Fruit fly (Drosophila melanogaster): ENCODE results near the gene bchs.
A peak's percentile ranks its signal among the peaks of the same experiment; 100 is the strongest.

bchs gene

DNA sequence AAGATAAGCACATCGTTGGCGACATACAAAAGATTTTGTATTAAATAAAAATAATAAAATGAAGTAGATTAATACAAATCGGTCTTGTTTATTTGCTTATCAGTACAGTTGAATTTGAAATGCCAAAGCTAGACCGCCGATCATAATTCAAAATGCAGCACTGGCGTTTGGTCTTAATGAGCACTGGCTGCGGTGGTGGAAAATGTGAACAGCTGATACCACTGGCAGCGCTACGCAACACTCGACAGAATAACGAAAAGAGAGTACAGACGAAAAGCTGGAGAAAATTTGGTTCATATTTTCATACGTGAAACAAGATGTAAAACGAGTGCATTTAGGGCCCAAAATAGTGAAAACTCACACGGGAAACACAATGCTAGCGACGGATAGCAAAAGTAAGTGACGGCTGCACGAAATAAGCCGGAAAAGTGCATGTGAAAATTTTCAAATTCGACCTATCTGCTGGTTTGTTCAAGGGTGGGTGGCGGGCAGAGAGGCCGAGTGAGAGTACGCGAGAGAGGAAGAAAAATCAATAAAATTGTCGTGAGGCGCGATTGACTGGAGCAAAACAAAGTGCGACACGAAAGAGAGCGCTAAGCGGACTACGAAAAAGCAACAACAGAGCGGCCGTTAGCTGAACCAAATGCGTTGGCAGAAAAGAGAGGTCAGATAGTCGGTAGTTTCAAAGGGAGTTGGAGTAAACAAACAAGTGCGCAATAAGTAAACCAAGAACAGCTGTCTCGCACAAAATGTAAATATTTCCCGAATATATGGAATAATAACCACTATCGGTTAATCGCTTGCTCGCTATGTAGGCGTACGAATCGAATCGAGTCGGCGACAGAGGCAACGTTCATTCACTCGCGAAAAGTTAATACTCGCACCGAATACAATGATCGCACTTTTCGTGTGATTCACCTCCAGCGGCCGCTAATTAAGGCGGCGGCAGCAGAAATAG lies at the start of gene bchs:
bchs (plus strand) TSS at position 277 of the 958 bp plus-strand sequence.
- peak; percentile 18 for TF ChIP-seq noc (tag; optimal IDR thresholded peaks at IDR 0.05)

DNA sequence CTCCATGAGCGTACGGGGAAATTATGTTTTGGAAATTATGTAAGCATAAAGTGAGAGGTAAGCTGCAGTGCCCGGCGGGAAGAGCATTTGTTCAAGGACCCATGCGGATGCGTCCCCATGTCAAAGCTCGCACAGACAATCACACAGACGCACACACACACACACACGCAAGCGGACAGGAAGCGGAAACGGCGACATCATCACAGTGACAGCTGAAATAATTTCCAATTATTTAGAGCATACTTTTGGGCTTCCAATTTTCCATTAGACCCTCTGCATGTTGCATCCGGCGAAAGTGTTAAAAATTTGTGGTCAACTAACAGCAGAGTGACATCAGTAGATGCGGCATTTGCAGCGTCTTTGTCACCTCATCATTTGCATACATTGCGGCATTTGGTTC lies 40.2 kb upstream of the bchs start:
- TF ChIP-seq noc (tag; optimal IDR thresholded peaks at IDR 0.05): no peak

DNA sequence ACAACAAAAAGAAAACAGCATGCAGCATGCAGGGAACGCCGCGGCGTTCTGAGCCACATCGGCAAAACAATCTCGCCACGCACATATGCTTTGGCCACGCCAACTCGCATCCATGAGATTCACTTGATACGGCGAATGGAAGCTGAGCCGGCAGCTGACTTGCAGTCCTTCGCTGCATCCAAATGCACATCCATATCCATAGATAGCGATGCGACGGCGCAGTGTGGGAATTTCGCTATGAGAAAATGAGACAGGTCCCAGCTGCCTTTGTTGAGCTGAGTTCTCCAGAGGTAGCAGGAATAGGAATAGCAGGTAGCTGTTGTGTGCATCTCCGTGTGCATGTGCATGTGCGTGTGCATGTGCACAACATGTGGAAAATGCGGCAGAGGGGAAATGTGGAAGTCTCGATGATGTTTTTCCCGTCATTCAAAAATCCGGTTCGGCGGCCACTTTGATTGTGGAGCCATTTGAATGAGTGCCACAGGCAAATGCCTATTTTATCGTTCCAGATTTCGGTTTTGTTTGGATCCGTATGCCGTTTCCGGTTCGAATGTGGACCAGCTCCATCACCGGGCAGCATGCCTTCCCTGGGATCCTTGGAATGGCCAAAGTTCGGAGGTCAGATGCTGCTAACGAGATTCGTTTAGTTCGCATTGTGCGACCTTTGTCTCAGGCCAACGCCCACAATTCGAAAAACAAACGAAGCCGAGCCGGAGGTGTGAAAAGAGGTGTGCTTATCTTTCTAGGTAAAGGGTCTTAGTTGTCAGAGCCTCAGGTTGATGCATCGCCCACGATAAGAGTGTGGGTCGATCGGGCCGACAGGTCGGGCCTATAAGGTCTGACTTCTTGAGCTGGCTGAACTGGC lies 35.9 kb upstream of the bchs start:
- TF ChIP-seq noc (tag; optimal IDR thresholded peaks at IDR 0.05): no peak

DNA sequence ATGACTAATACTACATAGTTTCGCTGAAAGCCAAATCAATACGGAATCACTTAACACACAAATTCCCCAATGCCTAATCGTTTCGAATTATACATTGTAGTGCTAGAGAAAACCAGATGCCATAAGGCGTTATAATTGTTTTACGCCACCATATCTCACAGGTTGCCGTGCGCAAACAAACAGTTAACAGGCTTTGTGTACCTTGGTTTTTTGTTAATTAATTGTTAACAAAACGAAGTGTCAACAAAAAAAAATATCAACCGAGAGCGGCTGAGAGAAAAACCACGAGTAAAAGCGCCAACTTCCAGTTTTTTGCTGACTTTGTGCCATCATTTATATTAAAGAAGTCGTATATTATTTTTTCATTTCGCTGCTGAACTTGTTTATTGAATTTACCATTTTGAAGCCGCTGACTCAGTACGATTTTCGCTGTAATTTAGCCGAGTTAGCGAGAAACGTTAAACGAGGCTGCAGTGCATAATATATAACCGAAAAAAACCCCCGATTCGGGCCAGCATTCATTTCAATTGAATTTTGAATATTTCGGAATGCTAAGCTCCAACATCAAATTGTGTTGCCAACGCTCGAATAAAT lies 30.4 kb upstream of the bchs start:
- TF ChIP-seq noc (tag; optimal IDR thresholded peaks at IDR 0.05): peak; percentile 49

DNA sequence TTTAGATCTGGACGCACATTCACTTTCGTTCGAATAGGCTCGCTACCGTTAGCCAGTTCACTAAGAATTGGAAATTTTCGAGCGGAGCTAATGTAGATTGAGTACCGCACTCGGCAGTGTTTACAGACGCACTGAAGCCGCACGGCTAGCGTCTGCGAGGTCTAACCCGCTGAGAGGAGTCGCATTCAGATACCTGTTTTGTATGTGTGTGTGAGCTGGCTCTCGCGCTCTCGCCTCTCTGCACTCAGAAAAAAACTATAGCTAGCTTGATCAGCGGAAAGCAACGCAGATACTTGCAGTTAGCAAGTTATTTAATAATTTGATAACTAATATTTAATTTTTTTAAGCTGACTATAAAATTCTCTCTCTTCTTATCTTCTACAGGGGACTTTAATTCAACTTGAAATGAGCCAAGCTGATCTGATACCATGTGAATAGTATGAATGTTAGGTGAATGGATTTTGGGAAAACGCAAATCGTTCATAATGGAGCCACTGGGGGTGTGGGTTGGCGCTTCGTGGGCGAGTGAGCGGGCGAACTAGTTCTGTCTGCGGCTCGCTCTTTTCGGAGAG lies 27.5 kb upstream of the bchs start, which contains the start of gene rau:
rau (minus strand) TSS at position 136 of the 572 bp plus-strand sequence.
- TF ChIP-seq noc (tag; optimal IDR thresholded peaks at IDR 0.05): peak; percentile 65

DNA sequence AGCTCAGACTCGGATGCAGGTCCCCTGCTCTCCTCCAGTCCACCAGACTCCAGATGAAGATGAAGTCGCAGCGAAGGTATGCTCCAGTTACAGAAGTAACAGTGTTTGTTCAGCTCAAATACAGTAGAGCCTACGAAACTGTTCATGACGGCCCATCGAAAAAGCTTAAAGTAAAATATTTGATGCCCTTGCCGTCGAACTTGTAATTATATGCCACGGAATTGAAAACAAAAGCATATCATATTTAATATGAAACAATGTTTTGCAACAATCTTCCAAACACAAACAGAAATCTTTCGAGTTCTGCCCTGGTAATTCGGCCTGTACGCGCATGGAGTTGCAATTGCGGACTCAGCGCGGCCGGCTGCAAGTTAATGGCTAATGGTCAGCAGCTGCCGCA lies 25.8 kb upstream of the bchs start:
- TF ChIP-seq noc (tag; optimal IDR thresholded peaks at IDR 0.05): no peak

DNA sequence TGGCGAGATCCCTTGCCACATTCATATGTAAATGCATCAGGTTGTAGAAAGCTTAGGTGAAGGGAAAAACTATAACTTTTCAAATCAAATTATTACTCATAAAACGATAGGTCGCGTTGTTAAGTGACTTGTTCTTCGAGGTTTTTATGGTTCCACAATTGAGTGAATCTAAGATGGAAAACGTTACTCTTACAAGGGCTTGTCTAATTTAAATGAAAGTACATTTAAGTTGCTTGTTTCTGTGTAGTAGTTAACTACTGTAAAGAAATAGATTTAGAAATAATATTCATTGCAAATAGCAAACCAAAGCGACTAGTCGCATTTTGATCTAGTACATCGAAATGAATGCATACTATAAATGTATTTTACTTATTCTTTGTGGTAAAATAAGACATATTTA lies 23.5 kb upstream of the bchs start, which contains the start of gene CG44574:
CG44574 (plus strand) TSS at position 301 of the 400 bp plus-strand sequence.
- no peak for TF ChIP-seq noc (tag; optimal IDR thresholded peaks at IDR 0.05)

DNA sequence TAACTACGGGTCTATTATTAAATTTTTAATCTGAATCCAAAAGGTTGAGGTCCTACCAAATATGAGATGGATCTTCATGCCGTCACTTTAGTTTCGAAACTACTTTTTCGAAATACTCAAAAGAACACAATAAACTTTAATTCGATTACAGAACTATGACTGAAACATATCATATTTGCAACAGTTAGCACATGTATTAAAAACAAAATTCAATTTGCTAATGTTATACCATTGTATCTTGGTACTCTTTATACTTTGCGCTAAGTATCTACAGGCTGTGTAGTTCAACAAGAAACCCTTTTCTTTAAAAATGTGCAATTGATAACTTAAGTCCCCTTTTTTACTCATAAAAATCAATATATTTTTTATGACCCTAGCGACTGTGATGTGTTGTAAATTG lies 22.3 kb upstream of the bchs start, which contains the start of the genes Sfp26Ac and CG43185:
Sfp26Ac (minus strand) TSS at position 101 of the 400 bp plus-strand sequence.
CG43185 (plus strand) TSS at position 215 of the 400 bp plus-strand sequence.
- TF ChIP-seq noc (tag; optimal IDR thresholded peaks at IDR 0.05): no peak

DNA sequence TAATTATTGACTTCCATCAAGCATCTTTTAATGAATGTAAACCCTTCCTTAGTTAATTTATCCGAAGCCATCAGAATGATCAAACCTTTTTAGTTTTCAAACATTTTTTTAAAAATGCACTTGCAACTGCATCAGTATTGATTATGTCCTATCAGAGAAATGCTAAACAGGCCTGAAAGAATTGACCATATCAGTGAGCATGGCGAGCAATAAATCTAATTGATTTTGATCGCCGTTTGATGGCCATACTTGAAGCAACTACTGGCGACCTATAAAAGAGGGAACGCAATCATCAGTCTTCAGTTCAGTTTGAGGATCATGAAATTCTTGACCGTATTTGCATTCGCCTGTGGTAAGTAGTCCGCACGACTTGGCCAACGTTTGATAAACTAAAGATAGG lies 21.3 kb upstream of the bchs start, which contains the start of gene CG9029:
CG9029 (plus strand) TSS at position 301 of the 400 bp plus-strand sequence.
- TF ChIP-seq noc (tag; optimal IDR thresholded peaks at IDR 0.05): no peak

DNA sequence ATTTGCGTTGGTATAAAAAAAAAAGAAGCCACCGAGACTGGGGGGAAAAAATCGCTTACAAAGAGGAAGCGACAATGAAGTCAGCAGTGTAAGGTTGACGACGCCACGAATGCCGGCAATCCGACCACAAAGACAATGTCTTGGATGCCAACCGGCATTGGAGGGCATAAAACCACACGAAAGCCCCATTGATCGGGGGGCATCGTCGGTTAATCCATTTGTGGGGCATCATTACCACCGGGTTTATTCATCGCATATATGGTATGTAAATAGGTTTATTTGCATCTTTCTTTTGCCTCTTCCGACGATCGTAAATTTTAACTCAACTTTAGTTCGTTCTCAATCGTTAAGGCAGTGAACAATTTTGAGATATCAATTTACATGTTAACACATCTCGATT lies 20.0 kb upstream of the bchs start:
- no peak for TF ChIP-seq noc (tag; optimal IDR thresholded peaks at IDR 0.05)

DNA sequence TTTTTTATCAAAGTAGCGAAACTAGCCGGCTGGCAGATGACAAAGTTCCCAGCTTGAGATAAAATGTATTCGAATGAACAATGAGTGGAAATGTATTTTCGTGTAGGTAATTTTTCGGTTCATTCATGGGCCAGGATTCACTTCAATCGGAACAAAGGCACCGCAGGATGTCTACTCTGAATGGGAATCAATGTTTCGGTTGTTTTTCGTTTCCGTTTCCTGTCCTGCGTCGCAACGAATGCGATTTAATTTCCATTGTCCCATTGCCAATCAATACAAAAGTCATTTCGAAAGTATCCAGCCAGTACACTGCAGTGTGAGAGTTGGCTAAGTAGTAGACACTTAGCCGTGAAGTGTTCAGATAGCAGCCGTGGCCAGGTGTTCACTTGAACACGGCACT lies 16.4 kb upstream of the bchs start:
- TF ChIP-seq noc (tag; optimal IDR thresholded peaks at IDR 0.05): no peak

DNA sequence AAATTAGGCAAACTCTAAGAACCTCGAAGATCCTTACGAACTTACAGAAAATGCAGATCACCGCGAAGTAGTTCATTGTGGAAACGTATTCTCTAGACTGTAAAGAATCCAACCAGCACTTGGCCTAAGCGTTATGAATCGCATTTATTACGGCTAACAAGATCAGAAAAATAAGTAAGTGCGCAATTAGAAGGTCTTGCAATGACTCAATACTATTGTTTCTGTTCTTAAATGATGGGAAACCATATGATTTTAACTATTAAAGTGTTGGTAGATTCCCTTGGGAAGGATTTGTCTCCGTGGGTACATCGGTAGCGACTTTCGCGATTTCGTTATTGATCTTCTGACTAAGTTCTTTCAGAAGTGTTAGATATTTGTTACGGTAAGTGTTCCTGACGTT lies 14.2 kb upstream of the bchs start, which contains the start of gene Acp26Ab:
Acp26Ab (minus strand) TSS at position 101 of the 400 bp plus-strand sequence.
- TF ChIP-seq noc (tag; optimal IDR thresholded peaks at IDR 0.05): no peak

DNA sequence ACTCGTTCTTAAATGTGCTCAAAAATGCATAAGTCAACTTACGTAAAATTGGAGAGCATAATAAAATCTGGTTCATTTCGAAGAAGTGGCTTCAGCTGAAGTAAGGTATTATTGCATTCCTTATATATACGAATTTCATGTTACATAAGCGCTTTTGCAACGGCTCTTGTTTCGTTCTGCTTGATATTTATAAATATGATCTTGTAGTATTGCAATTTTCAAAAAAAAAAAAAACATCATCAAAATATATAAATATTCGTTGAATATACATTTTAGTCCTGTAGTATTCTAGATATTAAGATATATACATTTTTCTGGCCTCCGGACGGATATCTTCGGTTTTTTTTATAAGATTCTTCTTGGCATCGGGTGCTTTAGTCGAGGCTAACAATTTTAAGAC lies 13.2 kb upstream of the bchs start, which contains the start of gene Acp26Aa:
Acp26Aa (minus strand) TSS at position 101 of the 400 bp plus-strand sequence.
- TF ChIP-seq noc (tag; optimal IDR thresholded peaks at IDR 0.05): no peak

DNA sequence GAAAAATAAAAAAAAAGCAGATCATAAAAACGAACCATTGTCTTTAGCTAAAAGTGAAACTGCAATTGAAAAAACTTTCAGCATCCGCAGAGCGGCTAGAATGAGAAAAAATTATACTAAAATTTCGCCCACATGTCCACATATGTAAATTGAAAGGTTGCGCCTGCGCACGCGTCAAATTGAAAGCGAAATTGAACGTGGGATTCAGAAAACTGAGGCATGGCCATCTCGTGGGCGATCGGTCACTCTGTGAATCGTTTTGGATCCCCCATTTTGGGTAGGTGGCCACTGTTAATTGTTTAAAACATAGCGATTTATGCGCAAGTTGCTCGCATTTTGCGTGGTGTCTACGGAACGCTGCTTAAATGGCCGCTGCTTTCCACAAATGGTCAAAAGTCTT lies 12.4 kb upstream of the bchs start:
- TF ChIP-seq noc (tag; optimal IDR thresholded peaks at IDR 0.05): no peak

DNA sequence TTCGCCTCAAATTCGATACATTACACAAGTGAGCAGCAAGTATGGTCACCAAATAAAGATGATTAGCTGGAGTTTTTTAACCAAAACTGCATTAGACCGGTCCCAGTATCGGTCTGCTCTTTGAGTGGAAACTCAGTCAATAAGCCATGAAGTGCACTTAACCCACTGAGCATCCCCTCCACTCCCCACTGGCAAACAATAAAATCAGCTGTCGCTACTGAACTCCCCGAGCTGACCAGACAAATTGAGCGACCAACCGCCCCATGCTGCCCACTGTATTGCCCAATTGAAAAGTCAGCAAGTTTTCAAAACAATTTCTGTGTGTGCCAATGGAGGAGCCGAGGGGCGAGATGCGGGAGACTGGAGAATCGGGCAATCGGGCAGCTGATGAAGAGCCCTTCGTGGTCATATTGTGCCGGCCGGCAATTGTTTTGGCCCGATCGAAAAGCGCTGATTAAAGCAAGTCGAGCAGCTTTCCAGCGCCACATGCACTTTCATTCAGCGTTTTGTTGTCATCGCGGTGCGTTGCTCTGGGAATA lies 7.7 kb upstream of the bchs start:
- no peak for TF ChIP-seq noc (tag; optimal IDR thresholded peaks at IDR 0.05)
